Fruit fly (Drosophila melanogaster): ENCODE measurements around the gene Sfp96F.

Gene Sfp96F

DNA sequence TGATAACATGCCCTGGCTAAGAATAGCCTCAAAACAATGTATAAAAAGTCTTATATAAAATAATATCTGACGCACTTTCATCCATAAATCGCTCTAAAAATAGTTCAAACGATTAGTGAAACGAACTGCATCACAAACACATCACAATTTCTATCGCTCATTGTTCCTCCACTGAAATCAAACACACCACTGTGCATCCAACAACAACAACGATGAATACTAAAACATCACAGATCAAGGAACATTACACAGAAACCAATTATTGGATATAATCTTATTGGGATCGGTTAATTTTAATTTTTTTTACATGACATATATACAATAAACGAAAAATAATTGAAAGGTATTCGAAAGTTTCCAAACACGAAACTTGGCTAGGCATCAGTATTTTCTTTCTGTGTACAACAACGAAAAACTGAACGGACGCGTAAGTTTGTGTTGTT, 49.3 kb upstream of the Sfp96F start (continued):
- no peak for TF ChIP-seq CG2889 (GFP tag; IDR thresholded peaks at IDR 0.05)
- peak; percentile 88 for TF ChIP-seq Awh (GFP tag; IDR thresholded peaks at IDR 0.05)
- peak; percentile 13 for TF ChIP-seq CG11398 (GFP tag; optimal IDR thresholded peaks at IDR 0.05)
- peak; percentile 83 for TF ChIP-seq slbo (GFP tag; IDR thresholded peaks at IDR 0.05)
- peak; percentile 32 for TF ChIP-seq Dek (tag; optimal IDR thresholded peaks at IDR 0.05)
- peak; percentile 68 for TF ChIP-seq mam (GFP tag; optimal IDR thresholded peaks at IDR 0.05)
- TF ChIP-seq dpn (GFP tag; optimal IDR thresholded peaks at IDR 0.05), result peak; percentile 75 to 83
- peak; percentile 64 for TF ChIP-seq Dip3 (GFP tag; optimal IDR thresholded peaks at IDR 0.05)
- TF ChIP-seq salm (tag; optimal IDR thresholded peaks at IDR 0.05), result peak; percentile 31
- peak; percentile 48 for TF ChIP-seq fu2 (GFP tag; optimal IDR thresholded peaks at IDR 0.05)
- TF ChIP-seq CG2120 (GFP tag; optimal IDR thresholded peaks at IDR 0.05), result peak; percentile 79
- TF ChIP-seq grn (GFP tag; optimal IDR thresholded peaks at IDR 0.05), result peak; percentile 18
- TF ChIP-seq ewg (GFP tag; optimal IDR thresholded peaks at IDR 0.05), result peak; percentile 66
- peak; percentile 48 for TF ChIP-seq fd64A (GFP tag; optimal IDR thresholded peaks at IDR 0.05)
- TF ChIP-seq mirr (GFP tag; optimal IDR thresholded peaks at IDR 0.05), result peak; percentile 59
- TF ChIP-seq sd (tag; optimal IDR thresholded peaks at IDR 0.05), result peak; percentile 41
- TF ChIP-seq CG6654 (GFP tag; optimal IDR thresholded peaks at IDR 0.05), result peak; percentile 55
- peak; percentile 76 for TF ChIP-seq B-H1 (GFP tag; IDR thresholded peaks at IDR 0.05)
- TF ChIP-seq CG31365 (tag; optimal IDR thresholded peaks at IDR 0.05), result peak; percentile 56
- TF ChIP-seq dati (GFP tag; IDR thresholded peaks at IDR 0.05), result no peak
- peak; percentile 70 for TF ChIP-seq NC2β (GFP tag; optimal IDR thresholded peaks at IDR 0.05)
- no peak for TF ChIP-seq Kr (GFP tag; optimal IDR thresholded peaks at IDR 0.05)
- peak; percentile 55 for TF ChIP-seq Ets97D (GFP tag; optimal IDR thresholded peaks at IDR 0.05)
- TF ChIP-seq Doc3 (GFP tag; IDR thresholded peaks at IDR 0.05; ENCODE audit: partially characterized antibody), result no peak
- TF ChIP-seq Gsc (GFP tag; IDR thresholded peaks at IDR 0.05), result no peak
- no peak for TF ChIP-seq CG33557 (GFP tag; optimal IDR thresholded peaks at IDR 0.05)
- no peak for TF ChIP-seq CG34224 (GFP tag; IDR thresholded peaks at IDR 0.05; ENCODE audit: partially characterized antibody)
- peak; percentile 32 for TF ChIP-seq org-1 (GFP tag; optimal IDR thresholded peaks at IDR 0.05)
- peak; percentile 81 for TF ChIP-seq Ssrp (tag; optimal IDR thresholded peaks at IDR 0.05)
- peak; percentile 89 for TF ChIP-seq Rfx (GFP tag; IDR thresholded peaks at IDR 0.05)
- TF ChIP-seq HLH3B (GFP tag; IDR thresholded peaks at IDR 0.05), result peak; percentile 84; the same call in 1 of the 2 replicates
- peak; percentile 84 for TF ChIP-seq fd96Cb (tag; optimal IDR thresholded peaks at IDR 0.05)
- TF ChIP-seq CG8089 (GFP tag; optimal IDR thresholded peaks at IDR 0.05), result peak; percentile 61
- no peak; the same call in none of the 2 replicates for TF ChIP-seq CG11085 (GFP tag; IDR thresholded peaks at IDR 0.05)
- peak; percentile 45 for TF ChIP-seq Mad (GFP tag; optimal IDR thresholded peaks at IDR 0.05)
- peak; percentile 21 for TF ChIP-seq CG3065 (GFP tag; optimal IDR thresholded peaks at IDR 0.05)
- peak; percentile 87 for TF ChIP-seq row (GFP tag; IDR thresholded peaks at IDR 0.05)
- TF ChIP-seq Chrac-16 (GFP tag; optimal IDR thresholded peaks at IDR 0.05), result peak; percentile 75
- TF ChIP-seq Mrtf (GFP tag; IDR thresholded peaks at IDR 0.05), result no peak; the same call in 2 of the 3 replicates
- peak; percentile 67 for TF ChIP-seq Gug (GFP tag; IDR thresholded peaks at IDR 0.05)
- peak; percentile 7 for TF ChIP-seq CG17186 (GFP tag; optimal IDR thresholded peaks at IDR 0.05)
- TF ChIP-seq E2f2 (GFP tag; IDR thresholded peaks at IDR 0.05), result peak; percentile 58; the same call in 1 of the 2 replicates
- no peak for TF ChIP-seq Dll (GFP tag; IDR thresholded peaks at IDR 0.05; ENCODE audit: partially characterized antibody)
- TF ChIP-seq ttk (GFP tag; IDR thresholded peaks at IDR 0.05), result peak; percentile 73; the same call in 1 of the 2 replicates
- peak; percentile 53 for TF ChIP-seq pum (GFP tag; optimal IDR thresholded peaks at IDR 0.05)
- TF ChIP-seq pan (optimal IDR thresholded peaks at IDR 0.05), result no peak
- peak in 1 of 2 experiments; percentile 85 for TF ChIP-seq pan (GFP tag; optimal IDR thresholded peaks at IDR 0.05 in 1 of 2, IDR thresholded peaks at IDR 0.05 in 1 of 2)
- no peak for TF ChIP-seq wek (GFP tag; optimal IDR thresholded peaks at IDR 0.05)
- TF ChIP-seq bbx (GFP tag; IDR thresholded peaks at IDR 0.05; ENCODE audit: partially characterized antibody), result no peak
- no peak for TF ChIP-seq otp (GFP tag; IDR thresholded peaks at IDR 0.05)
- TF ChIP-seq CG3407 (GFP tag; optimal IDR thresholded peaks at IDR 0.05), result peak; percentile 37
- TF ChIP-seq lbe (GFP tag; optimal IDR thresholded peaks at IDR 0.05), result no peak

Data from whole organism, embryonic.